Worm (Caenorhabditis elegans) whole organism, L1 larva: ENCODE data around the gene R151.10.

Source experiments
- C04F5.9 ChIP-seq: sonication (generic microtip); optimal IDR thresholded peaks from 2 replicates; lab custom pipeline; 2016; ENCODE audit warnings: missing genetic modification characterization, missing compliant biosample characterization
- C34B4.2 ChIP-seq: sonication (generic microtip); optimal IDR thresholded peaks from 2 replicates; lab custom pipeline; 2017; ENCODE audit warnings: mild to moderate bottlenecking, missing genetic modification characterization, missing compliant biosample characterization
- Y116A8C.19 ChIP-seq: sonication (generic microtip); optimal IDR thresholded peaks from 2 replicates; lab custom pipeline; 2016; ENCODE audit warnings: missing compliant biosample characterization, missing genetic modification characterization, borderline replicate concordance
- blmp-1 ChIP-seq: fragments of 150-350 bp; optimal IDR thresholded peaks from 2 replicates; lab custom pipeline; 2014; ENCODE audit warnings: missing biosample characterization, missing genetic modification characterization
- ceh-63 ChIP-seq: fragments of 200-800 bp; sonication (Bioruptor generic); optimal IDR thresholded peaks from 2 replicates; lab custom pipeline; 2018; ENCODE audit warnings: mild to moderate bottlenecking, missing genetic modification characterization, missing compliant biosample characterization
- ceh-8 ChIP-seq: fragments of 200-800 bp; sonication (Bioruptor generic); optimal IDR thresholded peaks from 2 replicates; lab custom pipeline; 2018; ENCODE audit warnings: mild to moderate bottlenecking, missing genetic modification characterization, moderate library complexity, missing compliant biosample characterization
- ceh-88 ChIP-seq: fragments of 200-800 bp; sonication (Bioruptor generic); IDR thresholded peaks from 2 replicates; pipeline ENCODE4 v1.3.6; 2022; ENCODE audit warnings: missing genetic modification characterization, missing compliant biosample characterization
- ceh-90 ChIP-seq: sonication (generic microtip); optimal IDR thresholded peaks from 2 replicates; lab custom pipeline; 2016; ENCODE audit warnings: missing genetic modification characterization, missing compliant biosample characterization
- ces-1 ChIP-seq: fragments of 150-350 bp; optimal IDR thresholded peaks from 2 replicates; lab custom pipeline; 2014; ENCODE audit warnings: missing biosample characterization, missing genetic modification reagents, missing genetic modification characterization
- dpl-1 ChIP-seq, 3 experiments: fragments of 150-350 bp in 2 of 3; sonication (generic microtip) in 1 of 3; optimal IDR thresholded peaks; 2 replicates each; lab custom pipeline; 2014 to 2017; ENCODE audit warnings: missing biosample characterization in 3 of 3, missing genetic modification characterization in 3 of 3, missing genetic modification reagents in 3 of 3
- dsc-1 ChIP-seq: sonication (generic microtip); optimal IDR thresholded peaks from 2 replicates; lab custom pipeline; 2016; ENCODE audit warnings: mild to moderate bottlenecking, missing genetic modification characterization, missing compliant biosample characterization
- efl-1 ChIP-seq, 4 experiments: fragments of 150-350 bp; optimal IDR thresholded peaks in 3 of 4; peaks in 1 of 4; 1 replicate in 1 of 4; 2 replicates in 3 of 4; lab custom pipeline; 2014; ENCODE audit warnings: missing biosample characterization in 2 of 4, missing genetic modification characterization in 2 of 4, missing genetic modification reagents in 2 of 4
- efl-3 ChIP-seq: fragments of 200-800 bp; sonication (Bioruptor generic); optimal IDR thresholded peaks from 2 replicates; lab custom pipeline; 2018; ENCODE audit warnings: mild to moderate bottlenecking, missing genetic modification characterization, missing compliant biosample characterization
- egl-13 ChIP-seq: sonication (generic microtip); optimal IDR thresholded peaks from 2 replicates; lab custom pipeline; 2016; ENCODE audit warnings: missing genotype, missing genetic modification reagents, missing genetic modification characterization, missing compliant biosample characterization
- egl-27 ChIP-seq, 2 experiments: fragments of 150-350 bp in 1 of 2; sonication (generic microtip); optimal IDR thresholded peaks; 3 replicates each; lab custom pipeline; 2017 to 2018; ENCODE audit warnings: missing biosample characterization in 2 of 2, missing genetic modification characterization in 2 of 2, missing genetic modification reagents in 2 of 2
- elt-3 ChIP-seq, 6 experiments: fragments of 150-350 bp in 1 of 6; sonication (generic microtip); optimal IDR thresholded peaks; 2 replicates each; lab custom pipeline; 2017 to 2018; ENCODE audit warnings: missing biosample characterization in 6 of 6, missing genetic modification characterization in 6 of 6, inconsistent platforms in 1 of 6
- fkh-10 ChIP-seq: sonication (generic microtip); optimal IDR thresholded peaks from 2 replicates; lab custom pipeline; 2017; ENCODE audit warnings: missing biosample characterization, missing genetic modification reagents, missing genetic modification characterization
- fkh-4 ChIP-seq: sonication (generic microtip); optimal IDR thresholded peaks from 2 replicates; lab custom pipeline; 2016; ENCODE audit warnings: missing compliant biosample characterization, missing genetic modification characterization, borderline replicate concordance
- fos-1 ChIP-seq: fragments of 150-350 bp; optimal IDR thresholded peaks from 2 replicates; lab custom pipeline; 2014; ENCODE audit warnings: missing biosample characterization, missing genetic modification characterization
- hlh-17 ChIP-seq: fragments of 200-800 bp; sonication (Bioruptor generic); optimal IDR thresholded peaks from 2 replicates; lab custom pipeline; 2018; ENCODE audit warnings: missing genetic modification characterization, mild to moderate bottlenecking, missing compliant biosample characterization, moderate library complexity, borderline replicate concordance
- hlh-4 ChIP-seq: sonication (generic microtip); optimal IDR thresholded peaks from 2 replicates; lab custom pipeline; 2016; ENCODE audit warnings: mild to moderate bottlenecking, missing genetic modification characterization, missing compliant biosample characterization
- hpl-2 ChIP-seq: fragments of 150-350 bp; optimal IDR thresholded peaks from 2 replicates; lab custom pipeline; 2014; ENCODE audit warnings: missing biosample characterization, missing genetic modification reagents, missing genetic modification characterization
- isw-1 ChIP-seq: fragments of 200-800 bp; sonication (Bioruptor generic); IDR thresholded peaks from 2 replicates; pipeline ENCODE4 v1.3.6; 2022; ENCODE audit warnings: missing genetic modification characterization, missing compliant biosample characterization
- lin-13 ChIP-seq: fragments of 150-350 bp; optimal IDR thresholded peaks from 2 replicates; lab custom pipeline; 2014; ENCODE audit warnings: missing biosample characterization, missing genetic modification reagents, missing genetic modification characterization
- lin-14 ChIP-seq: fragments of 200-800 bp; sonication (Bioruptor generic); optimal IDR thresholded peaks from 2 replicates; lab custom pipeline; 2018; ENCODE audit warnings: mild to moderate bottlenecking, missing genetic modification characterization, moderate library complexity, missing compliant biosample characterization
- lin-15B ChIP-seq: fragments of 150-350 bp; sonication (generic microtip); optimal IDR thresholded peaks from 3 replicates; lab custom pipeline; 2014; ENCODE audit warnings: missing biosample characterization, missing genetic modification characterization
- lin-35 ChIP-seq, 2 experiments: fragments of 150-350 bp; optimal IDR thresholded peaks; 2 replicates each; lab custom pipeline; 2014; ENCODE audit warnings: missing biosample characterization in 2 of 2, missing genetic modification characterization in 2 of 2, missing genetic modification reagents in 2 of 2
- lir-3 ChIP-seq: sonication (generic microtip); optimal IDR thresholded peaks from 2 replicates; lab custom pipeline; 2016; ENCODE audit warnings: mild to moderate bottlenecking, missing genetic modification characterization, moderate library complexity, missing compliant biosample characterization; ENCODE audit not compliant: poor library complexity
- lsy-2 ChIP-seq, 2 experiments: fragments of 150-350 bp; optimal IDR thresholded peaks; 2 replicates each; lab custom pipeline; 2014; ENCODE audit warnings: missing biosample characterization in 2 of 2, missing genetic modification characterization in 2 of 2
- mdl-1 ChIP-seq, 2 experiments: fragments of 150-350 bp; optimal IDR thresholded peaks; 2 replicates each; lab custom pipeline; 2014 to 2017; ENCODE audit warnings: missing biosample characterization in 2 of 2, missing genetic modification characterization in 2 of 2, inconsistent platforms in 1 of 2
- mef-2 ChIP-seq: fragments of 150-350 bp; optimal IDR thresholded peaks from 2 replicates; lab custom pipeline; 2014; ENCODE audit warnings: missing biosample characterization, missing genetic modification characterization
- nhr-11 ChIP-seq: fragments of 150-350 bp; optimal IDR thresholded peaks from 2 replicates; lab custom pipeline; 2014; ENCODE audit warnings: missing biosample characterization, missing genetic modification characterization
- nhr-20 ChIP-seq: sonication (generic microtip); optimal IDR thresholded peaks from 2 replicates; lab custom pipeline; 2016; ENCODE audit warnings: mild to moderate bottlenecking, missing genetic modification characterization, missing compliant biosample characterization
- nhr-28 ChIP-seq: fragments of 150-350 bp; optimal IDR thresholded peaks from 2 replicates; lab custom pipeline; 2014; ENCODE audit warnings: missing biosample characterization, missing genetic modification characterization
- nhr-71 ChIP-seq: sonication (generic microtip); optimal IDR thresholded peaks from 2 replicates; lab custom pipeline; 2016; ENCODE audit warnings: mild to moderate bottlenecking, missing genetic modification characterization, moderate library complexity, missing compliant biosample characterization
- nhr-77 ChIP-seq: fragments of 150-350 bp; optimal IDR thresholded peaks from 2 replicates; lab custom pipeline; 2014; ENCODE audit warnings: missing biosample characterization, missing genetic modification characterization
- nhr-84 ChIP-seq: sonication (generic microtip); optimal IDR thresholded peaks from 2 replicates; lab custom pipeline; 2017; ENCODE audit warnings: missing biosample characterization, missing genetic modification characterization
- nhr-85 ChIP-seq: sonication (generic microtip); peaks from one replicate; lab custom pipeline; 2016; ENCODE audit warnings: missing genetic modification characterization, inconsistent platforms, missing compliant biosample characterization
- nhr-90 ChIP-seq: sonication (generic microtip); optimal IDR thresholded peaks from 2 replicates; lab custom pipeline; 2016; ENCODE audit warnings: mild to moderate bottlenecking, missing genetic modification characterization, missing compliant biosample characterization; ENCODE audit not compliant: poor library complexity
- pqm-1 ChIP-seq: sonication (generic microtip); optimal IDR thresholded peaks from 3 replicates; lab custom pipeline; 2017; ENCODE audit warnings: missing biosample characterization, missing genetic modification characterization
- rnt-1 ChIP-seq: sonication (generic microtip); optimal IDR thresholded peaks from 2 replicates; lab custom pipeline; 2016; ENCODE audit warnings: mild to moderate bottlenecking, missing genetic modification characterization, moderate library complexity, missing compliant biosample characterization
- skn-1 ChIP-seq: fragments of 150-350 bp; optimal IDR thresholded peaks from 2 replicates; lab custom pipeline; 2014; ENCODE audit warnings: missing biosample characterization, missing genetic modification characterization
- snpc-4 ChIP-seq: fragments of 150-350 bp; optimal IDR thresholded peaks from 2 replicates; lab custom pipeline; 2014; ENCODE audit warnings: missing biosample characterization, missing genetic modification characterization
- sox-4 ChIP-seq: sonication (generic microtip); optimal IDR thresholded peaks from 2 replicates; lab custom pipeline; 2016; ENCODE audit warnings: missing genetic modification characterization, missing compliant biosample characterization
- sup-37 ChIP-seq: fragments of 200-800 bp; sonication (Bioruptor generic); optimal IDR thresholded peaks from 2 replicates; lab custom pipeline; 2018; ENCODE audit warnings: mild to moderate bottlenecking, missing genetic modification characterization, missing compliant biosample characterization
- swsn-7 ChIP-seq: sonication (generic microtip); optimal IDR thresholded peaks from 2 replicates; lab custom pipeline; 2016; ENCODE audit warnings: missing genetic modification characterization, missing compliant biosample characterization
- unc-62 ChIP-seq: fragments of 150-350 bp; optimal IDR thresholded peaks from 2 replicates; lab custom pipeline; 2014; ENCODE audit warnings: missing biosample characterization, missing genetic modification reagents, missing genetic modification characterization
- vab-15 ChIP-seq: sonication (generic microtip); optimal IDR thresholded peaks from 2 replicates; lab custom pipeline; 2017; ENCODE audit warnings: missing genotype, mild to moderate bottlenecking, missing genetic modification characterization, missing compliant biosample characterization
- xbp-1 ChIP-seq: sonication (generic microtip); optimal IDR thresholded peaks from 2 replicates; lab custom pipeline; 2016; ENCODE audit warnings: missing genetic modification characterization, missing compliant biosample characterization
- zip-4 ChIP-seq: fragments of 200-800 bp; sonication (Bioruptor generic); optimal IDR thresholded peaks from 2 replicates; lab custom pipeline; 2018; ENCODE audit warnings: mild to moderate bottlenecking, missing genetic modification characterization, moderate library complexity, missing compliant biosample characterization

The R151.10 gene

ce11 chrIII:7201378-7202256 lies 29.1 kb downstream of the R151.10 start, which contains the start of gene dpy-31:
Gene dpy-31 (plus strand): TSS chrIII:7202206.
- TF ChIP-seq nhr-28 (tag; lab: Kevin White, UChicago) (no peak), lir-3 (tag; lab: Kevin White, UChicago) (no peak), nhr-11 (tag; lab: Kevin White, UChicago) (no peak), ceh-8 (GFP tag; lab: Kevin White, UChicago) (no peak), fkh-10 (GFP tag; lab: Kevin White, UChicago) (no peak), nhr-90 (tag; lab: Kevin White, UChicago) (no peak), efl-3 (GFP tag; lab: Kevin White, UChicago) (no peak), lsy-2 (tag; optimal IDR thresholded peaks at IDR 0.05; lab: Kevin White, UChicago) (peak; percentile 8 to 57), hpl-2 (GFP tag; lab: Kevin White, UChicago) (no peak), sox-4 (tag; lab: Kevin White, UChicago) (no peak), nhr-20 (tag; lab: Kevin White, UChicago) (peak; percentile 35), C34B4.2 (tag; lab: Kevin White, UChicago) (no peak), pqm-1 (tag; lab: Kevin White, UChicago) (no peak), skn-1 (no peak), nhr-84 (tag; lab: Kevin White, UChicago) (no peak), xbp-1 (tag; lab: Kevin White, UChicago) (no peak), sup-37 (GFP tag; lab: Kevin White, UChicago) (no peak), nhr-71 (tag; lab: Kevin White, UChicago) (peak; percentile 37), ces-1 (GFP tag; lab: Kevin White, UChicago) (no peak), dpl-1 (GFP tag; optimal IDR thresholded peaks at IDR 0.05; lab: Kevin White, UChicago) (peak in 2 of 3 experiments; percentile 2 to 17), fos-1 (no peak), nhr-85 (tag; lab: Kevin White, UChicago) (no peak), isw-1 (GFP tag; lab: Robert Waterston, UW) (no peak), unc-62 (GFP tag; lab: Kevin White, UChicago) (no peak), fkh-4 (tag; lab: Kevin White, UChicago) (no peak), blmp-1 (tag; lab: Kevin White, UChicago) (peak; percentile 98), lin-35 (GFP tag; optimal IDR thresholded peaks at IDR 0.05; lab: Kevin White, UChicago) (no peak), hlh-4 (tag; lab: Kevin White, UChicago) (no peak), C04F5.9 (tag; lab: Kevin White, UChicago) (no peak), nhr-77 (no peak), hlh-17 (GFP tag; lab: Kevin White, UChicago) (no peak), Y116A8C.19 (no peak), egl-13 (tag; lab: Kevin White, UChicago) (no peak), snpc-4 (tag; lab: Kevin White, UChicago) (no peak), lin-14 (GFP tag; lab: Kevin White, UChicago) (peak; percentile 58), zip-4 (no peak), egl-27 (tag; optimal IDR thresholded peaks at IDR 0.05; lab: Kevin White, UChicago) (no peak), swsn-7 (tag; lab: Kevin White, UChicago) (no peak), ceh-88 (GFP tag; lab: Robert Waterston, UW) (no peak), efl-1 (optimal IDR thresholded peaks at IDR 0.05; lab: Kevin White, UChicago) (no peak), efl-1 (GFP tag; optimal IDR thresholded peaks at IDR 0.05 in 1 of 2; lab: Kevin White, UChicago) (peak in 1 of 2 experiments; percentile 42), ceh-90 (tag; lab: Kevin White, UChicago) (no peak), lin-13 (no peak), lin-15B (tag; lab: Kevin White, UChicago) (no peak), rnt-1 (tag; lab: Kevin White, UChicago) (no peak), dsc-1 (no peak), ceh-63 (no peak), mef-2 (tag; lab: Kevin White, UChicago) (no peak), elt-3 (tag; optimal IDR thresholded peaks at IDR 0.05; lab: Kevin White, UChicago) (peak in 3 of 6 experiments; percentile 10 to 79 (median 21)), vab-15 (tag; lab: Kevin White, UChicago) (no peak), mdl-1 (tag; optimal IDR thresholded peaks at IDR 0.05; lab: Kevin White, UChicago) (no peak)
